Fruit fly (Drosophila melanogaster): ENCODE measurements around the gene CG3223.

Gene CG3223

dm6 chr3R:8027203-8027688 is 18.0 kb downstream of the CG3223 start (continued):
- TF ChIP-seq CG9437 (GFP tag; optimal IDR thresholded peaks at IDR 0.05) (peak; percentile 94), wor (GFP tag; IDR thresholded peaks at IDR 0.05) (peak; percentile 81), Poxn (GFP tag; IDR thresholded peaks at IDR 0.05) (peak; percentile 25; the same call in 1 of the 2 replicates), CG3281 (GFP tag; optimal IDR thresholded peaks at IDR 0.05) (peak; percentile 86), pum (GFP tag; optimal IDR thresholded peaks at IDR 0.05) (no peak), Sox102F (GFP tag; optimal IDR thresholded peaks at IDR 0.05) (peak; percentile 94), CG2129 (GFP tag; IDR thresholded peaks at IDR 0.05; ENCODE audit: partially characterized antibody) (no peak), CG11695 (GFP tag; IDR thresholded peaks at IDR 0.05) (peak; percentile 84), esg (GFP tag; conservative IDR thresholded peaks at IDR 0.05) (peak; percentile 81), slbo (GFP tag; IDR thresholded peaks at IDR 0.05) (peak; percentile 87), D (optimal IDR thresholded peaks at IDR 0.05) (no peak), D (GFP tag; optimal IDR thresholded peaks at IDR 0.05) (peak; percentile 82), CG10209 (GFP tag; optimal IDR thresholded peaks at IDR 0.05) (peak; percentile 92), tll (GFP tag; optimal IDR thresholded peaks at IDR 0.05) (no peak), crp (GFP tag; optimal IDR thresholded peaks at IDR 0.05) (peak in 1 of 2 experiments; percentile 29), ranshi (GFP tag; IDR thresholded peaks at IDR 0.05) (peak; percentile 69), CG4360 (GFP tag; IDR thresholded peaks at IDR 0.05) (0 out of 2 replicates have a peak, but pooled peaks have one; percentile 23), sisA (GFP tag; IDR thresholded peaks at IDR 0.05) (peak; percentile 63), Rx (GFP tag; IDR thresholded peaks at IDR 0.05) (no peak), lbe (GFP tag; optimal IDR thresholded peaks at IDR 0.05) (peak; percentile 46), Dfd (GFP tag; optimal IDR thresholded peaks at IDR 0.05) (no peak), Myb (GFP tag; optimal IDR thresholded peaks at IDR 0.05) (peak; percentile 8), CG2199 (GFP tag; IDR thresholded peaks at IDR 0.05) (no peak), CG17328 (GFP tag; IDR thresholded peaks at IDR 0.05) (peak; percentile 66), wdn (GFP tag; IDR thresholded peaks at IDR 0.05) (peak; percentile 59), gsb-n (tag; optimal IDR thresholded peaks at IDR 0.05) (no peak), Trl (optimal IDR thresholded peaks at IDR 0.05) (peak; percentile 75 to 84), Trl (GFP tag; optimal IDR thresholded peaks at IDR 0.05) (peak; percentile 35), CG11504 (tag; optimal IDR thresholded peaks at IDR 0.05) (peak; percentile 90), ewg (GFP tag; optimal IDR thresholded peaks at IDR 0.05) (peak; percentile 69), Med (GFP tag) (peak; percentile 77), CG33213 (GFP tag; optimal IDR thresholded peaks at IDR 0.05) (no peak), CG8924 (tag; optimal IDR thresholded peaks at IDR 0.05) (peak; percentile 94), CG6272 (GFP tag; IDR thresholded peaks at IDR 0.05) (no peak), gcm2 (GFP tag; optimal IDR thresholded peaks at IDR 0.05) (no peak), phol (tag; optimal IDR thresholded peaks at IDR 0.05) (peak; percentile 87), gro (GFP tag; optimal IDR thresholded peaks at IDR 0.05) (no peak), gt (GFP tag; IDR thresholded peaks at IDR 0.05) (no peak), Ssrp (tag; optimal IDR thresholded peaks at IDR 0.05) (peak; percentile 93), ERR (GFP tag; optimal IDR thresholded peaks at IDR 0.05) (no peak), CG17385 (GFP tag; optimal IDR thresholded peaks at IDR 0.05) (peak; percentile 92), tup (GFP tag; optimal IDR thresholded peaks at IDR 0.05) (peak; percentile 32), CG13287 (GFP tag; IDR thresholded peaks at IDR 0.05; ENCODE audit: partially characterized antibody) (no peak; the same call in 1 of the 2 replicates), Fer1 (GFP tag; optimal IDR thresholded peaks at IDR 0.05) (peak; percentile 86), jigr1 (GFP tag; IDR thresholded peaks at IDR 0.05) (no peak), Dip2 (GFP tag; IDR thresholded peaks at IDR 0.05) (no peak), luna (GFP tag; optimal IDR thresholded peaks at IDR 0.05) (no peak), CG2202 (tag; optimal IDR thresholded peaks at IDR 0.05) (peak; percentile 72), CG15073 (GFP tag; optimal IDR thresholded peaks at IDR 0.05) (peak; percentile 33), Scr (GFP tag; IDR thresholded peaks at IDR 0.05; ENCODE audit: partially characterized antibody) (no peak), ap (GFP tag; IDR thresholded peaks at IDR 0.05) (peak; percentile 56)
